Worm (Caenorhabditis elegans) whole organism, L4/young adult: ENCODE data around the gene cyn-16.

Source experiments
- W03F9.2 ChIP-seq: fragments of 150-350 bp; optimal IDR thresholded peaks from 2 replicates; lab custom pipeline; 2014; ENCODE audit warnings: missing biosample characterization, missing genetic modification characterization
- dao-5 ChIP-seq: sonication (generic microtip); optimal IDR thresholded peaks from 2 replicates; lab custom pipeline; 2016; ENCODE audit warnings: missing genotype, missing genetic modification characterization, moderate library complexity, missing compliant biosample characterization
- him-1 ChIP-seq: sonication (generic microtip); optimal IDR thresholded peaks from 2 replicates; lab custom pipeline; 2016; ENCODE audit warnings: missing genotype, missing genetic modification reagents, missing genetic modification characterization, missing compliant biosample characterization

cyn-16 gene

DNA sequence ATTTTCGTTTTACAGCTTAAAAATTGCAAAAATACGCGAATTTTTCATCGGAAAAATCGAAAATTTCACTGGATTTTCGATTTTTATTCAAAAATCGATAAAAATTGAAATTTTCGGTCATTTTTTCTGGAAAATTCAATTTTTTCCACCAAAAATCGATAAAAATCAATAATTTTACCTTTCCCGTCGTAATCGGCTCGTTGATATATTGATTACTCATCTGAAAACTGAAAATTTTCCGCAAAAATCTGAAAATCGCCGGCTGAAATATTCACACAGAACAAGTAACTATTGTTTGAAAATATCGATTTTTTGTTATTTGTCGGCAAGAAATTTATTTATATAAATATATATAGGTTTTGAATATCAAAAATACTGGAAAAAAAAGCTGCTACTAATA is at the start of gene cyn-16:
TSS of gene cyn-16 (minus strand) at position 227 of the 400 bp plus-strand sequence.
- TF ChIP-seq dao-5 (tag; lab: Kevin White, UChicago) (no peak), W03F9.2 (no peak), him-1 (tag; lab: Kevin White, UChicago) (no peak)

DNA sequence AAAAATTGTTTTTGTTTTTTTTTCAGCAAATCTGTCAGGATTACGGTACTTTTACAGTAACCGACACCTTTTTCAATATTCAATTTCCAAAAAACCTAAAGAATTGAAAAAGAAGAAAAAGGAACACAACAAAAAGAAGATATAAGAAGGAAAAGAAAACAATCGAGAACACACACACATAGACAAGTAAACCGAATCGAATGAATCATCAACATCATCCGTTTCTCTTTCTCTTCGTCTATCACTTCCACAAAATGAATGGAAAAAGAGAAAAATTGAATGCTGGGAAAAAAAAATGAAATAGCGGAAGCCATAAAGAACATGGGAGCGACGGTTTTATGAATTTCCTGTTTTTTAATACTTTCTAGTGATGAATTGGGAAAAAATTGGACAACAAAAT is 44.9 kb upstream of the cyn-16 start:
- TF ChIP-seq W03F9.2 (no peak), him-1 (tag; lab: Kevin White, UChicago) (no peak), dao-5 (tag; lab: Kevin White, UChicago) (no peak)

DNA sequence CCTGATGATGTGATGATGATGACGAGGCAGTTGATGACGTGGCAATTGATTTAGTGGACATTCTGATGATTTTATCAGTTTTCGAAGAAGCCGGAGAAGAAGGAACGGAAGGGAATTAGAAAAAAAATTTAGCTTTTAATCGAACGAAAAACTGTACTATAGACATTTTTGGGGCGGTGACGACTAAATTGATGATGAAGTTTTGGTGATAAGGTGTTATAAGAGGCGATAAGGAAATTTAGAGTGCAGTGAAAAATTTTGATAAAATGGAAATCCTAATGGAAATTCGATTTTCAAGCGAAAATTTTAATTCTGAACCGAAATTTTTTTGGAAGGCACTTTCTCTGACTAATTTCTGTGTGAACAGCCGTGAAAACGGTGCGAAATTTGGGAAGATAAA is 43.5 kb upstream of the cyn-16 start:
- TF ChIP-seq him-1 (tag; lab: Kevin White, UChicago) (no peak), dao-5 (tag; lab: Kevin White, UChicago) (no peak), W03F9.2 (no peak)

DNA sequence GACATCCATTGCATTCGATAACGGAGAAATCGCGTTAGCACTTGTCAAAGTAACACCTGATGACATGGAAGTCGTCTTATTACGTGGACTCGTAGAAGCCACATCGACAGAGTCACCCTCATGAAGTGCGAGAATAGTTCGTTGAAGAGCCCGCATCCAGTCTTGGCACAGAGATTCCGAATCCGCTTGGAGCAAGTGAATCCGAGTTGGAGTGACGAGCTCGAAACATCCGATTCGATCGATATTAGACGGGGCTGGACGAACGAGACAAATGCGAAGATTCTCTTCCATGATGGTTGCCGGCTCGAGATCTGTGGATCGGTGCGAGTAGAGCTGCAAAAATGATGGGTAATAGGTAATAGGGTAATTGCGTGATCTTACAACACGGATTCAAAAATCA is 40.7 kb upstream of the cyn-16 start:
- TF ChIP-seq dao-5 (tag; lab: Kevin White, UChicago): no peak
- no peak for TF ChIP-seq him-1 (tag; lab: Kevin White, UChicago)
- no peak for TF ChIP-seq W03F9.2

DNA sequence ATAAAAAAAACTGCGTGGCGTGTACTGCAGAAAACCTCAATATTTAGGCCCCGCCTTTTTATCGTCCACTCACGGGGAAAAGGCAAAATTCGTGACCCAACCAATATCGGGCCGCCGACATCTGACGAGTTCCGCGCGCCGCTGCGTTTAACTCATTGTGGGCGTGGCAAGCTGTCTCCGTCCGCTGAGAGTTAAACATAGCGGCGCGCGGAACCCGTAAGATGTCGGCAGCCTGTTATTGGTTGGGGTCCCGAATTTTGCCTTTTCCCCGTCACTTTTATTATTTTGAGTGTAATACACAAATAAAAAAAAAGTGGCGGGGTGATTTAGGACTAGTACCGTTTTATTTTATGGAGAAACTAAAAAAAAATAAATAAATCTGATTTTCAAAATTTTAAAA is 39.8 kb upstream of the cyn-16 start:
- no peak for TF ChIP-seq dao-5 (tag; lab: Kevin White, UChicago)
- no peak for TF ChIP-seq W03F9.2
- TF ChIP-seq him-1 (tag; lab: Kevin White, UChicago): no peak

DNA sequence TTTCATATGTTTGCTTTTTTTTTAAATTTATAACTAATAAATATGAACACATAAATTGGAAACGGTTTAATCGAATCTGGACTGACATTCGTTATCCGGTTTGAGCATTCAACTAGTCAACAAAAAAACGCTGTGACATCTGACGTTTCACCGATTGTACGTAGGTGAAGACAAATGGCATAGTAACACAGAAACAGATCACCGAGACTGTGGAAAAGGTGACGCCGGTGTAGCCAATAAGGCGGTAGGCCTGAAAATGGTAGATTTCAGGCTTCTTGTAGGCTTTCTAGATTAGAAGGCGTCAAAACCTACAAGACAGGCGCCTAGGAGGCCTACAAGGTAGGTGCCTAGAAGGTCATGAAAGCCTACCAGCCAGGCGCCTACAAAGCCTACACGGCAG is 34.7 kb upstream of the cyn-16 start:
- TF ChIP-seq dao-5 (tag; lab: Kevin White, UChicago) (no peak), W03F9.2 (no peak), him-1 (tag; lab: Kevin White, UChicago) (no peak)

DNA sequence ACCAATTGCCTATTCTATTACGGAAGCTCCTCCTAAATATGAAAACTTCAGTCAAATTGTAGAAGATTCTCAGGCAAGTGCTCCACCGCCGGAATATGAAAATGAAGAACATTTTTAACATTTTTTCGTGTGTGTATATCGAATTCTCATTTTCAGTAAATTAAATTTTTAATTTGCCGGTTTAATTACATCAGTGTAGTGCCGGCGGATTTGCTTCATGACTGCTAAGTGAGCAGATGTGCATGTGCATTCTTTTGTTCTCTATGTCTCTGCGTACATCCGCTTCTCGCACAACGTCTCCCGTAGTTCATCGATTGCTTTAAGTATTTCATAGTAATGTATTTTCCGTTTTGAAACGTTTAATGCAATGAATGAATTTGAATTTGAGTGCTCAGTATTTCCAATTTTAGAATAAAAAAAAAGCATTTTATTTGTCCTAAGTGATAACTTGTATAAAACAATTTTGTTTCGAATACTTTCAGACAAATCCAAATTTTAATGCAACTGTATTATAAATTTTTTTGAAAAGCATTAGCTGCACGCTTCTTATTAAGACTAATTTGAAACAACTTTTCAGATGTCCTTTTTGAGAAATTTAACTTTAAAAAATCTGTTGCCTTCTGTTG is 31.0 kb upstream of the cyn-16 start, which contains the start of gene Y17G7B.22:
TSS of gene Y17G7B.22 (plus strand) at position 576 of the 626 bp plus-strand sequence.
- TF ChIP-seq him-1 (tag; lab: Kevin White, UChicago) (no peak), dao-5 (tag; lab: Kevin White, UChicago) (no peak), W03F9.2 (no peak)

DNA sequence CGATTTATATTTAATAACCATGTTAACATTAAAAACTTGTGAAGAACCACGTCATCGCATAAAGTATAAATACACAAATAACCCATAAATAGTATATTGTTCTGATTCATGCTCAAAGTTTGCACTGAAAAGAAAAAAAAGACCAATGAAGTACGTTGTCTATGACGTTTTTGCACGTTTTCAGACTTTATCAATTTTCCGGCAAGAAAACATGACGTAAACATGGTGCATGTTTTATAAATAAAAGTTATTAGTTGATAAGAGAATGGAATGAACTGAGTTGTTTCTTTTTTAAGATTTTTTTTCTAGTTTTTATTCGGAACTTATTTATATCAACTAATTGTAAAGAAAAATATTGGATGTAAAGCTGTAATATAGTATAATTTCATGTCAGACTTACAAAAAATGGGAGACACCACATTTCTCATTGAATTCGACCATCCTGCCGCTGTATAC is 28.2 kb upstream of the cyn-16 start, which contains the start of gene arrd-8:
TSS of gene arrd-8 (plus strand) at position 406 of the 456 bp plus-strand sequence.
- no peak for TF ChIP-seq dao-5 (tag; lab: Kevin White, UChicago)
- TF ChIP-seq W03F9.2: no peak
- TF ChIP-seq him-1 (tag; lab: Kevin White, UChicago): no peak

DNA sequence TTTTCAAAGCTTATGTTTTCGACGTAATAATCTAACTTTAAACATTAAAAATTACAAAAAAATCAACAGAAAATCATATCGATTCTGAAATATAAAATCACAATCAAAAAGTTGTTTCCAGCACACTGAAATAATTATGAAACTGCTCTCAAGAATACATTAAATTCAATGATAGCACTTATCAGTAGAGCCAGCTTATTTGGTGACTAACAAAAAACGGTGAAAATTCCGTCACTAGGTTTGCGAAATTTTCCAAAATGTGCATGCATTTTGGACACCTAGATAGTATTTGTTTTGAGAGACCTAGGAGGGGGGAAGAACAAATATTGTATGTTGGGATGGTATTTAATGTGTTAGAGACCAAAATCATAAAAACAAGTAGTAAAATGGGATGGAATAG is 26.5 kb upstream of the cyn-16 start:
- TF ChIP-seq W03F9.2 (no peak), him-1 (tag; lab: Kevin White, UChicago) (no peak), dao-5 (tag; lab: Kevin White, UChicago) (no peak)

DNA sequence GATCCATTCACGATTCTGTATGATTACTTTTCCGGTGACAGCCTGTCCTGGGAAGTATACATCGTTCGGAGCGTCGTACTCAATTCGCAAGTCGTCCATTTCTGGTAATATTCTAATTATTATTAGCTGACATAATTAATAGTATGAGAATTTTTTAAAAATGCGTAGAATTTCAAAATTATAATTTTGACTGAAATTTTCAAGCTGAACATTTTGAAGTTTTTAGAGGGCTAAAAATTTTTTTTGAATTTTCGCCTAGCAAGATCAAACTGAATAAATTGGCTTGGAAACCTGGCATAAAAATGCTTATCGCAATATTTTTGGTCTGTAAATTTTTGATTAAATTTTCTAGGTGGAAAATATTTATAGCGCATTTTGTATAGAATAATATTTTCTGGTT is 26.0 kb upstream of the cyn-16 start, which contains the start of gene arrd-7:
TSS of gene arrd-7 (minus strand) at position 101 of the 400 bp plus-strand sequence.
- no peak for TF ChIP-seq him-1 (tag; lab: Kevin White, UChicago)
- TF ChIP-seq dao-5 (tag; lab: Kevin White, UChicago): no peak
- TF ChIP-seq W03F9.2: no peak

DNA sequence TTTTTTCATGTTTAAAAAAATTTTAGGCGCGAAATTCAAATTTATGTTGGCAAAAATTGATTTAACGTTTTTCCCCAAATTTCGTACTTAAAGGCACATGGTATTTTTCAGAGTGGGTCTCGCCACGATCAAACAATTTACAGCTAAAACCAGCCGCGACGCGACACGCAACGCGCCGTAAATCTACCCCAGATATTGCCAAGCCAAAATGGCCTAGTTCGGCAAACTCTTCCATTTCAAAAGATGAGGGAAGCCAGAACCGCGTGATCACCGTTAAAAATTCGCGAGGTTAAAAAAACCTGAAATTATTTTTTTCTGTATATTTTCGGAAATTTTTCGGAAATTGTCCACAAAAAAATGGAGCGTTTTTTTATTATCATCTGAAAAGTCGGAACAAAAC is 23.3 kb upstream of the cyn-16 start:
- TF ChIP-seq dao-5 (tag; lab: Kevin White, UChicago): no peak

DNA sequence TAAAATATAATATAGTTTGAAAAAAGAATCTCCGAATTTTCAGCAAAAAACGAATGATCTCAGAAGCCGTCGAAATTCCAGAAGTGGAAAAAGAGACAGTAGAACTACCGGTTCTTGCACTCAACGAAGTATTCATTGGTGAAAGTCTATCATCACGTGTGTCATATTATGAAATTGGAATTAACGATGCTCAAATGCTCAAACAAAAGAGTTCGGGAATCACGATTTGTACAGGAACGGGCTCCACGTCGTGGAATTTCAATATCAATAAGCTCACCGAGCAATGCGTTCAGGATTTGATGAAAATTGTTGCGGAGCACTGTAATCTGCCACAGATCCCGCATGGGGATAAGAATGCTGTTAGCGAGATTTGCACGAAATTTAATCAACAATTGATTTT is 21.8 kb upstream of the cyn-16 start:
- no peak for TF ChIP-seq W03F9.2
- no peak for TF ChIP-seq dao-5 (tag; lab: Kevin White, UChicago)
- TF ChIP-seq him-1 (tag; lab: Kevin White, UChicago): no peak

DNA sequence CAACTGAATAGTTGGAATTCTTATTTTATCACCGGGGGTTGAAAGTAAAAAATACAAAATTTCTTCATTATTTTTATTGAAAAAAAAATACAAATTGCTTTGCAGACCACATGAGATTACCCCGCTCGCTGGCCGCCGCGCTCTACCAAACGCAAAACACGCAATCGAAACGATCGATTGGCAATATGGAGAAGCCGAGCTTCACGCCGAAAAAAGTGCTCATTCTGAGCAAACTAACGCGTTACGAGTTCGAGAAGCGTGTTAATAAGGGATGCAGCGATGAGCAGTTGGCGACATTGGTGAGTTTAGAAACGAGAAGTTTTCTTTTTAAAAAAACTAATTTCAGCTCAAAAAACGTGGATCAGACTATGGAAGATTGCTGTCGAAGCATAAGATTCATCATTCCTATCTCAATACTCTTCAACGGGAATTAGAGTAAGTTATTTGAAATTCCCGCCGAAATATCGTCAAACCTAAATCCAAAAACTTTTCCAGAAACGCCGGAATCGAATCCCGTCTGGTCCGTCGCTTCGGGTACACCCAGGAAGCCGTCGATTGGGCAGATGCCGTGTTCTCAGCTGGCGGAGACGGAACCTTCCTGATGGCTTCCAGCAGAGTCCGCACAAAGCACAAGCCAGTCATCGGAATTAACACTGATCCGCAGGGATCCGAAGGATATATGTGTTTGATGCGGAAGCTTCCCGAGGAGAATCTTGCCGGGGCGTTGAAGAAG is 19.0 kb upstream of the cyn-16 start:
- no peak for TF ChIP-seq W03F9.2
- TF ChIP-seq dao-5 (tag; lab: Kevin White, UChicago): no peak
- no peak for TF ChIP-seq him-1 (tag; lab: Kevin White, UChicago)

DNA sequence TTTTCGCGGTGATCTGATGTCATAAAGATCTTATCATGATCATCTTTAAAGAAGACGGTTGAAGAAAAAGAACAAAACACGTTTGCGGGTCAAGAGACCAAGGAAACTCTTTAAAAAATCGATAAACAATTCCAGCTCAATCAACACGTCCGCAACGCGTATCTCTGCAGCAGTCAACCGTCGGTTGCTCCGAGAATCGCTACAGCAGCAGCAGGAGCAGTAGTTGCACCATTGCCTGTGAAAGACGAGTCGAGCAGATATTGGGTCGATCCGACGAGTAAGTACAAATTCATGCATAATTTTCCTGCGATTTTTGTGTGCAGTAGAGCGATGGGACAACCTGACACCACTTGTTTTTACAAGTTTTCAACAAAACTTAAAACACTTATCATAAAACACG is 18.0 kb upstream of the cyn-16 start:
- TF ChIP-seq W03F9.2 (no peak), him-1 (tag; lab: Kevin White, UChicago) (no peak), dao-5 (tag; lab: Kevin White, UChicago) (no peak)
